Fruit fly (Drosophila melanogaster): Measurements from ENCODE around the gene CG9360.

DNA sequence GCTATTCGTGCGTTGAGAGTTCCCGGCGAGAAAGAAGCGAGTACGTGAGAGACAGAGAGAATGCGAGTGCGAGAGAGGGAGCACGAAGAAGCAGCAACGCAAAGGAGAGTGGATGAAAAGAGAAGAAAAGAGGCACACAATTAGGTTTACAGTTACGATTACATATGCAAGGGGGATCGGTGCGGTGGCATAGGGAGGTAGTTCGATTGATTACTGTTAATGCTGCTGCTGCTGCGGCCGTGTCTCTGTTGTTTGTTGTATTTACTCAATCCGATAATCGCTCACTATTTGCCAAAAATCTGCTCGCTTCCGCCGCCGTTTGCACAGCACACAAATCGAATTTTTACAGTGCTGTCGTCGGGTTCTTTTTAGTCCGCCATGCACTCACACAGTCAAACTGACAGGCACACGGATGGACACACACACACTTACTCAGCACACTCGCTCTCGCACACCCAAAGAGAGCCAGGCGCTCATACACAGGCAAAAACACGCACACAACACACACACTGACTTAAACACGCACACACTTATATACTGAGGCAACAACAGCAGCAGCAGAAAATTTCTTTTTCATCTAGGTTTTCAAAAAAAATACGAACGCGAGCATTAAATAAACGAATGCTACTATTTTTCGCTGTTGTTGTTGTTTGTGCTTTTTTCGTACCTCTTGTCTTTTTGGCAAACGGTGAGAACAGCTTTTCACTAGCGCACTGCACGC is 50.4 kb downstream of the CG9360 start:
- no peak for TF ChIP-seq Hr39 (GFP tag; optimal IDR thresholded peaks at IDR 0.05)
- no peak for TF ChIP-seq OdsH (GFP tag; optimal IDR thresholded peaks at IDR 0.05)
- TF ChIP-seq Met (GFP tag; optimal IDR thresholded peaks at IDR 0.05): peak; percentile 5
- TF ChIP-seq CG6854 (GFP tag; optimal IDR thresholded peaks at IDR 0.05): peak; percentile 53
- TF ChIP-seq esn (GFP tag; optimal IDR thresholded peaks at IDR 0.05): no peak
- peak; percentile 68 for TF ChIP-seq vri (GFP tag; optimal IDR thresholded peaks at IDR 0.05)
- no peak; the same call in 2 of the 3 replicates for TF ChIP-seq CG6163 (GFP tag; IDR thresholded peaks at IDR 0.05)
- TF ChIP-seq CG15336 (GFP tag; IDR thresholded peaks at IDR 0.05): peak; percentile 60
- TF ChIP-seq lz (GFP tag; optimal IDR thresholded peaks at IDR 0.05): no peak
